Worm (Caenorhabditis elegans) whole organism, early embryonic: ENCODE results near the gene dgat-2.

Experiments used
- B0310.2 ChIP-seq: sonication (generic microtip); optimal IDR thresholded peaks from 2 replicates; lab custom pipeline; 2016; ENCODE audit warnings: mild to moderate bottlenecking, missing genetic modification characterization, missing compliant biosample characterization
- F13C5.2 ChIP-seq: sonication (generic microtip); optimal IDR thresholded peaks from 2 replicates; lab custom pipeline; 2017; ENCODE audit warnings: mild to moderate bottlenecking, missing genetic modification characterization, inconsistent platforms, missing compliant biosample characterization
- aly-1 ChIP-seq: sonication (generic microtip); optimal IDR thresholded peaks from 2 replicates; lab custom pipeline; 2016; ENCODE audit warnings: missing genetic modification characterization, missing compliant biosample characterization
- ama-1 ChIP-seq: fragments of 150-350 bp; optimal IDR thresholded peaks from 2 replicates; lab custom pipeline; 2014
- ceh-13 ChIP-seq: fragments of 200-800 bp; sonication (Bioruptor generic); optimal IDR thresholded peaks from 2 replicates; lab custom pipeline; 2018; ENCODE audit warnings: mild to moderate bottlenecking, missing genetic modification characterization, missing compliant biosample characterization
- ceh-36 ChIP-seq: sonication (generic microtip); optimal IDR thresholded peaks from 2 replicates; lab custom pipeline; 2016; ENCODE audit warnings: missing genetic modification characterization, inconsistent platforms, missing compliant biosample characterization
- ets-7 ChIP-seq: sonication (generic microtip); optimal IDR thresholded peaks from 2 replicates; lab custom pipeline; 2016; ENCODE audit warnings: missing genotype, missing genetic modification characterization, missing compliant biosample characterization
- flt-1 ChIP-seq: fragments of 200-800 bp; sonication (Bioruptor generic); IDR thresholded peaks from 2 replicates; pipeline ENCODE4 v1.3.6; 2022; ENCODE audit warnings: missing genetic modification characterization, missing compliant biosample characterization
- hmbx-1 ChIP-seq: sonication (generic microtip); optimal IDR thresholded peaks from 2 replicates; lab custom pipeline; 2016; ENCODE audit warnings: mild to moderate bottlenecking, missing genetic modification characterization, missing compliant biosample characterization
- hmg-4 ChIP-seq: fragments of 200-800 bp; sonication (Bioruptor generic); optimal IDR thresholded peaks from 2 replicates; lab custom pipeline; 2018; ENCODE audit warnings: mild to moderate bottlenecking, missing genetic modification characterization, missing compliant biosample characterization
- hnd-1 ChIP-seq: sonication (generic microtip); optimal IDR thresholded peaks from 2 replicates; lab custom pipeline; 2016; ENCODE audit warnings: missing genetic modification characterization, missing compliant biosample characterization
- pes-1 ChIP-seq: fragments of 200-800 bp; sonication (Bioruptor generic); IDR thresholded peaks from 2 replicates; pipeline ENCODE4 v1.3.6; 2022; ENCODE audit warnings: missing genetic modification reagents, missing genetic modification characterization, missing compliant biosample characterization
- scrt-1 ChIP-seq: fragments of 200-800 bp; sonication (Bioruptor generic); IDR thresholded peaks from 2 replicates; pipeline ENCODE4 v1.3.6; 2022; ENCODE audit warnings: missing genetic modification characterization, missing compliant biosample characterization
- sea-1 ChIP-seq: fragments of 200-800 bp; sonication (Bioruptor generic); conservative IDR thresholded peaks from 2 replicates; pipeline ENCODE4 v1.3.6; 2022; ENCODE audit warnings: missing genetic modification characterization, missing compliant biosample characterization
- tbx-11 ChIP-seq: fragments of 200-800 bp; sonication (Bioruptor generic); IDR thresholded peaks from 2 replicates; pipeline ENCODE4 v1.3.6; 2022; ENCODE audit warnings: missing genetic modification characterization, missing compliant biosample characterization
- tbx-37 ChIP-seq: fragments of 200-800 bp; sonication (Bioruptor generic); conservative IDR thresholded peaks from 2 replicates; pipeline ENCODE4 v1.3.6; 2022; ENCODE audit warnings: missing genetic modification reagents, missing genetic modification characterization, missing compliant biosample characterization
- tra-4 ChIP-seq: sonication (generic microtip); optimal IDR thresholded peaks from 2 replicates; lab custom pipeline; 2017; ENCODE audit warnings: missing genetic modification characterization, missing compliant biosample characterization

The dgat-2 gene

ce11 chrV:17684857-17685256 lies 24.8 kb downstream of the dgat-2 start, which contains the start of the genes F59A1.16 and F59A1.6:
Gene F59A1.16, minus strand, starts transcription at chrV:17684957.
Gene F59A1.6, plus strand, starts transcription at chrV:17685141.
- no peak for TF ChIP-seq ama-1 (lab: Kevin White, UChicago)
- TF ChIP-seq scrt-1: no peak
- TF ChIP-seq flt-1: no peak
- TF ChIP-seq tra-4 (tag; lab: Kevin White, UChicago): no peak
- no peak for TF ChIP-seq pes-1 (GFP tag; lab: Robert Waterston, UW)
- TF ChIP-seq ets-7 (tag; lab: Kevin White, UChicago): no peak
- TF ChIP-seq B0310.2: no peak
- no peak for TF ChIP-seq hmbx-1 (tag; lab: Kevin White, UChicago)
- no peak for TF ChIP-seq ceh-13
- no peak for TF ChIP-seq aly-1
- TF ChIP-seq sea-1 (GFP tag; lab: Robert Waterston, UW): no peak
- no peak for TF ChIP-seq F13C5.2 (tag; lab: Kevin White, UChicago)
- no peak for TF ChIP-seq hmg-4
- no peak for TF ChIP-seq ceh-36
- TF ChIP-seq tbx-11 (GFP tag; lab: Robert Waterston, UW): no peak
- TF ChIP-seq tbx-37 (GFP tag; lab: Robert Waterston, UW): no peak
- no peak for TF ChIP-seq hnd-1 (tag; lab: Kevin White, UChicago)

ce11 chrV:17686852-17687251 lies 26.7 kb downstream of the dgat-2 start, which contains the start of gene F59A1.18:
Gene F59A1.18, minus strand, starts transcription at chrV:17686952.
- TF ChIP-seq scrt-1 (no peak), flt-1 (no peak), tbx-11 (GFP tag; lab: Robert Waterston, UW) (no peak), aly-1 (no peak), ceh-13 (no peak), hnd-1 (tag; lab: Kevin White, UChicago) (no peak), ama-1 (lab: Kevin White, UChicago) (no peak), tbx-37 (GFP tag; lab: Robert Waterston, UW) (no peak), F13C5.2 (tag; lab: Kevin White, UChicago) (no peak), tra-4 (tag; lab: Kevin White, UChicago) (no peak), B0310.2 (no peak), hmg-4 (no peak), pes-1 (GFP tag; lab: Robert Waterston, UW) (no peak), hmbx-1 (tag; lab: Kevin White, UChicago) (no peak), ceh-36 (no peak), ets-7 (tag; lab: Kevin White, UChicago) (no peak), sea-1 (GFP tag; lab: Robert Waterston, UW) (no peak)

ce11 chrV:17690922-17691321 lies 30.8 kb downstream of the dgat-2 start, which contains the start of gene F59A1.13:
Gene F59A1.13, minus strand, starts transcription at chrV:17691022.
- TF ChIP-seq ama-1 (lab: Kevin White, UChicago) (no peak), flt-1 (no peak), tbx-37 (GFP tag; lab: Robert Waterston, UW) (no peak), F13C5.2 (tag; lab: Kevin White, UChicago) (no peak), B0310.2 (no peak), ceh-36 (no peak), tra-4 (tag; lab: Kevin White, UChicago) (no peak), tbx-11 (GFP tag; lab: Robert Waterston, UW) (no peak), ceh-13 (no peak), pes-1 (GFP tag; lab: Robert Waterston, UW) (no peak), hnd-1 (tag; lab: Kevin White, UChicago) (no peak), hmbx-1 (tag; lab: Kevin White, UChicago) (no peak), aly-1 (no peak), sea-1 (GFP tag; lab: Robert Waterston, UW) (no peak), scrt-1 (no peak)

DNA sequence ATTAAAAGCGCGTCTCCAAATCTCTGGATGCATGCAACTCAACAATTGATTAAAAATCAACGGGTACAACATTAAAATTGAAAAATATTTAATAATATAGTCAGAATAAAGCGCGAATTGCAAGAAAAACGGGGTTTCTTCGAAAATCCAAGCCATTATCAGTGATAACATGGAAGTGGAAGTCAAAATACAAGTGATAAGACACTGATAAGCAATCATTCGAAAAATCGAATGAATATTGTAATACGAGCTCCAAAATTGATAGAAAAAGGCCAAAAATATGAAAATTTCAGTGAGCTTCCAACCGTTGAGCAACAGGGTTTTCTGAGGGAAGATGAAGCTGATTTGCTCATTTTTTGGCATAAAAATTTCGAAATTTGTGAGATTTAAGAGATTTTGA lies 34.2 kb downstream of the dgat-2 start:
- TF ChIP-seq hmg-4 (no peak), F13C5.2 (tag; lab: Kevin White, UChicago) (no peak), flt-1 (no peak), aly-1 (no peak), pes-1 (GFP tag; lab: Robert Waterston, UW) (no peak), hnd-1 (tag; lab: Kevin White, UChicago) (no peak)

- TF ChIP-seq hmbx-1 (tag; lab: Kevin White, UChicago) (no peak), hnd-1 (tag; lab: Kevin White, UChicago) (no peak), F13C5.2 (tag; lab: Kevin White, UChicago) (no peak), ceh-13 (no peak)
Observed at ce11 chrV:17695802-17696201, 35.7 kb downstream of the dgat-2 start, which contains the start of gene Y26G10.1. Gene Y26G10.1, minus strand, starts transcription at chrV:17695902.

- TF ChIP-seq tbx-37 (GFP tag; lab: Robert Waterston, UW): no peak
Observed at ce11 chrV:17696753-17697152, 36.6 kb downstream of the dgat-2 start, which contains the start of gene spp-29. Gene spp-29, minus strand, starts transcription at chrV:17696853.

- TF ChIP-seq B0310.2: no peak
- no peak for TF ChIP-seq tbx-37 (GFP tag; lab: Robert Waterston, UW)
- no peak for TF ChIP-seq ceh-36
- no peak for TF ChIP-seq ama-1 (lab: Kevin White, UChicago)
- TF ChIP-seq hmbx-1 (tag; lab: Kevin White, UChicago): no peak
- TF ChIP-seq flt-1: no peak
- no peak for TF ChIP-seq tbx-11 (GFP tag; lab: Robert Waterston, UW)
- TF ChIP-seq ets-7 (tag; lab: Kevin White, UChicago): no peak
- TF ChIP-seq hmg-4: no peak
Observed at ce11 chrV:17699097-17699496, 39.0 kb downstream of the dgat-2 start, which contains the start of gene Y26G10.4. Gene Y26G10.4, minus strand, starts transcription at chrV:17699197.

DNA sequence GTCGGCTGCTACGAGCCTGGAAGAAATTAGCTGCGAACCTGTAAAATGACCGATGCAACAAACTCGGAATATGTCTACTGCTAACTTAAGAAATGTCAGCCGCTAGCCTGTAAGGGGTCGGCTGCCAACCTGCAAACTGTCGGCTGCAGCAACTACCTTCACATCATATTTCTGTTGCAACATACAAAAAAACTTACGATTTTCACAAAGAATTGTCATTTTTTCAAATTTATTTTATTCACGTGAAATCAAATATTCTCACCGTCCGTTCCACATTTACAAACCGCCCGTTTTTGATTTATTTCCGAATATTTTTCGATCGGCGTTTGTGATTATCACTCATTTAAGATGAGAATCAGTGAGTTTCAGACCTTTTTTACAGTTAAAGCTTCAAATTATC lies 39.6 kb downstream of the dgat-2 start, which contains the start of gene Y26G10.6:
Gene Y26G10.6 (plus strand): TSS at position 301 of the 400 bp plus-strand sequence.
- TF ChIP-seq ceh-13 (no peak), tbx-11 (GFP tag; lab: Robert Waterston, UW) (no peak), F13C5.2 (tag; lab: Kevin White, UChicago) (no peak), ets-7 (tag; lab: Kevin White, UChicago) (no peak), tbx-37 (GFP tag; lab: Robert Waterston, UW) (no peak), hnd-1 (tag; lab: Kevin White, UChicago) (no peak), scrt-1 (no peak), ceh-36 (no peak), tra-4 (tag; lab: Kevin White, UChicago) (no peak), flt-1 (no peak), aly-1 (no peak), pes-1 (GFP tag; lab: Robert Waterston, UW) (no peak), hmbx-1 (tag; lab: Kevin White, UChicago) (no peak), B0310.2 (no peak), sea-1 (GFP tag; lab: Robert Waterston, UW) (no peak), ama-1 (lab: Kevin White, UChicago) (no peak), hmg-4 (no peak)
